Worm (Caenorhabditis elegans): ENCODE data around the gene exc-9.
A peak's percentile ranks its signal among the peaks of the same experiment; 100 is the strongest.

exc-9 gene

ce11 chrIV:7940919-7941318 lies at the start of gene exc-9:
Gene exc-9 (minus strand): TSS chrIV:7941019.
- TF ChIP-seq unc-55 (GFP tag; optimal IDR thresholded peaks at IDR 0.05) = no peak

ce11 chrIV:7988385-7988784 lies 47.6 kb upstream of the exc-9 start, which contains the start of gene col-115:
Gene col-115 (plus strand): TSS chrIV:7988685.
- TF ChIP-seq pqm-1 (tag; optimal IDR thresholded peaks at IDR 0.05) = no peak
- TF ChIP-seq syd-9 (tag; optimal IDR thresholded peaks at IDR 0.05) = no peak
- no peak for TF ChIP-seq unc-55 (GFP tag; optimal IDR thresholded peaks at IDR 0.05)
- TF ChIP-seq nhr-232 (tag; optimal IDR thresholded peaks at IDR 0.05) = no peak

- TF ChIP-seq nhr-232 (tag; optimal IDR thresholded peaks at IDR 0.05) (no peak), ceh-9 (tag; optimal IDR thresholded peaks at IDR 0.05) (no peak), lin-11 (tag; optimal IDR thresholded peaks at IDR 0.05) (no peak), unc-86 (tag; optimal IDR thresholded peaks at IDR 0.05) (no peak), ahr-1 (tag; optimal IDR thresholded peaks at IDR 0.05) (no peak), pros-1 (tag; optimal IDR thresholded peaks at IDR 0.05) (no peak), K02D7.2 (tag; optimal IDR thresholded peaks at IDR 0.05) (no peak), sox-2 (GFP tag; IDR thresholded peaks at IDR 0.05) (no peak), nhr-11 (tag; optimal IDR thresholded peaks at IDR 0.05) (no peak)
Measured at ce11 chrIV:7987083-7987482, 46.3 kb upstream of the exc-9 start, which contains the start of gene mec-17. Gene mec-17 (minus strand): TSS chrIV:7987183.

DNA sequence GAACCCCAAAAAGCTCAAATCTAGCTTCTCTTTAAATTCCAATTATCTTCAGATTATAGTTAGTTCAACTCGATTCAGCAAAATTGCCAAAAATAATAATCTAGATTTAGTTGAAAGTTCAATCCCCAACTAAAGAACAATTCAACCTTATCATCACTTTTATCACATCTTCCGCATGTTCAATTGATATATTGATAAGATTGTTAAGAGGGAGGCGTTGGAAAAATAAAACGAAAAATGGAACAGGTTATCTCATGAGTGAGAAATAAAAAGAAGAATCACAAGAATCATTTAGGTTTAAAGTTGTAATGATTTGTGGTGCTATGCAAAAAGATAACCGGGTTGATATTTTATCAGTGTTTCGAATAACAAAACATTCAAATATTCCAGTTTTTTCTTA lies 44.9 kb upstream of the exc-9 start:
- TF ChIP-seq ztf-16 (tag; optimal IDR thresholded peaks at IDR 0.05) (no peak), pha-4 (tag; optimal IDR thresholded peaks at IDR 0.05) (no peak), unc-86 (tag; optimal IDR thresholded peaks at IDR 0.05) (no peak), che-1 (tag; optimal IDR thresholded peaks at IDR 0.05) (no peak), gmeb-2 (tag; optimal IDR thresholded peaks at IDR 0.05) (no peak), elt-2 (tag; optimal IDR thresholded peaks at IDR 0.05) (peak; percentile 84), ahr-1 (tag; optimal IDR thresholded peaks at IDR 0.05) (no peak), pat-9 (tag; optimal IDR thresholded peaks at IDR 0.05) (no peak)

- no peak for TF ChIP-seq gmeb-2 (tag; optimal IDR thresholded peaks at IDR 0.05)
- TF ChIP-seq lim-6 (tag; optimal IDR thresholded peaks at IDR 0.05) = no peak
- peak; percentile 13 for TF ChIP-seq ama-1 (optimal IDR thresholded peaks at IDR 0.05)
- no peak for TF ChIP-seq ceh-18 (tag; optimal IDR thresholded peaks at IDR 0.05)
- no peak for TF ChIP-seq unc-3 (GFP tag; conservative IDR thresholded peaks at IDR 0.05)
- no peak for TF ChIP-seq unc-3 (tag; optimal IDR thresholded peaks at IDR 0.05)
- TF ChIP-seq ceh-6 (GFP tag; optimal IDR thresholded peaks at IDR 0.05) = no peak
Measured at ce11 chrIV:7983728-7984346, 43.0 kb upstream of the exc-9 start.

DNA sequence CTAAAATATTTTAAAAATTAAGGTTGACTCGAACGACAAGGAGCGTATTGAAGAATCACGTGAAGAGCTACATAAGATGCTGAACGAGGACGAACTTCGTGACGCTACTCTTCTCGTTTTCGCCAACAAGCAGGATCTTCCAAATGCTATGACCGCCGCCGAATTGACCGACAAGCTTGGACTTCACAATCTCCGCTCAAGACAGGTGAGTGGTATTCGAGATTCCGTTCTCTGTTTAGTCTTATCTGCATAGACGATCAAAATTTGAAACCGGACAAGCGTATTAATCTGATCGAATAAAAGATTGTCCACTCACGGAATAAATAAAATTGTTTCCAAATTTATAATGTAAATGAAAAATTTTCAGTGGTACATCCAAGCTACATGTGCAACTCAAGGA lies 42.2 kb upstream of the exc-9 start:
- TF ChIP-seq ceh-14 (tag; optimal IDR thresholded peaks at IDR 0.05) (no peak), C08G9.2 (tag; optimal IDR thresholded peaks at IDR 0.05) (no peak), ceh-6 (GFP tag; optimal IDR thresholded peaks at IDR 0.05) (no peak), unc-55 (GFP tag; optimal IDR thresholded peaks at IDR 0.05) (no peak), F13H6.1 (tag; optimal IDR thresholded peaks at IDR 0.05) (no peak), ceh-30 (tag; optimal IDR thresholded peaks at IDR 0.05) (no peak), tbx-2 (tag; optimal IDR thresholded peaks at IDR 0.05) (no peak)

- TF ChIP-seq ceh-6 (GFP tag; optimal IDR thresholded peaks at IDR 0.05) (no peak), hlh-30 (tag; optimal IDR thresholded peaks at IDR 0.05; ENCODE audit: insufficient read depth) (peak; percentile 35), unc-42 (tag; optimal IDR thresholded peaks at IDR 0.05) (peak; percentile 7), nfya-1 (tag; optimal IDR thresholded peaks at IDR 0.05) (peak; percentile 14)
Measured at ce11 chrIV:7982024-7982576, 41.3 kb upstream of the exc-9 start, which contains the start of gene arf-5. Gene arf-5 (plus strand): TSS chrIV:7982526.

Data from whole organism, late embryonic.